Worm (Caenorhabditis elegans): ENCODE measurements around the gene Y55F3AM.21.
A peak's percentile ranks its signal among the peaks of the same experiment; 100 is the strongest.

Gene Y55F3AM.21

ce11 chrIV:1068730-1069244, 17.3 kb upstream of the Y55F3AM.21 start:
- TF ChIP-seq hmg-4 (GFP tag; optimal IDR thresholded peaks at IDR 0.05) (no peak), ceh-36 (tag; optimal IDR thresholded peaks at IDR 0.05) (no peak), pes-1 (GFP tag; IDR thresholded peaks at IDR 0.05) (no peak), ama-1 (optimal IDR thresholded peaks at IDR 0.05) (no peak), aly-1 (tag; optimal IDR thresholded peaks at IDR 0.05) (no peak), hmbx-1 (tag; optimal IDR thresholded peaks at IDR 0.05) (no peak), ceh-13 (GFP tag; optimal IDR thresholded peaks at IDR 0.05) (no peak), tra-4 (tag; optimal IDR thresholded peaks at IDR 0.05) (no peak), tbx-11 (GFP tag; IDR thresholded peaks at IDR 0.05) (no peak), F13C5.2 (tag; optimal IDR thresholded peaks at IDR 0.05) (no peak), flt-1 (GFP tag; IDR thresholded peaks at IDR 0.05) (no peak), ets-7 (tag; optimal IDR thresholded peaks at IDR 0.05) (no peak), sea-1 (GFP tag; conservative IDR thresholded peaks at IDR 0.05) (no peak), scrt-1 (GFP tag; IDR thresholded peaks at IDR 0.05) (no peak), tbx-37 (GFP tag; conservative IDR thresholded peaks at IDR 0.05) (no peak), B0310.2 (tag; optimal IDR thresholded peaks at IDR 0.05) (no peak), hnd-1 (tag; optimal IDR thresholded peaks at IDR 0.05) (no peak)

DNA sequence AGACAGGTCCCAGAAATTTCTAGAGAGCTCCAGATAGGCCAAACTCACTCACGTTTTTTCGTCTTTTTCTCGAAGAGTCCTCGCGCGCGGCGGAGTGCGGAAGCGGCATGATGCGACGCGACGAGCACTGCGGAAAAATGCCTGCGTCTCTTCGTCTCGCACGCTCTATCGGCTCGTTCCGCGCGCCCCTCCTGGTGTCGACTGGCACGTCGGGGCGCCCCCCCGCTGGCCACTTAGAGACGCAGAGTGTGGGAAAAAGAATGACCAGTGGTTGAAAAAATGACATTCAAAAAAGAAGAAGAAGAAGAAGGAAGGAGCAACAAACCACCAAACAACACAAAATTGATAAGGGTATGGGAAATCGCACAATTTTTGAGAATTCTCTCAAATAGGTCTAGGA, 15.9 kb upstream of the Y55F3AM.21 start, which contains the start of gene znf-782:
Gene znf-782, minus strand, starts transcription at position 96 of the 400 bp plus-strand sequence.
- no peak for TF ChIP-seq hmbx-1 (tag; optimal IDR thresholded peaks at IDR 0.05)
- no peak for TF ChIP-seq hnd-1 (tag; optimal IDR thresholded peaks at IDR 0.05)
- no peak for TF ChIP-seq ceh-13 (GFP tag; optimal IDR thresholded peaks at IDR 0.05)
- TF ChIP-seq scrt-1 (GFP tag; IDR thresholded peaks at IDR 0.05): no peak
- TF ChIP-seq F13C5.2 (tag; optimal IDR thresholded peaks at IDR 0.05): no peak
- TF ChIP-seq flt-1 (GFP tag; IDR thresholded peaks at IDR 0.05): no peak
- peak; percentile 5 for TF ChIP-seq hmg-4 (GFP tag; optimal IDR thresholded peaks at IDR 0.05)

- TF ChIP-seq hmg-4 (GFP tag; optimal IDR thresholded peaks at IDR 0.05) (no peak), tra-4 (tag; optimal IDR thresholded peaks at IDR 0.05) (no peak), flt-1 (GFP tag; IDR thresholded peaks at IDR 0.05) (no peak), ets-7 (tag; optimal IDR thresholded peaks at IDR 0.05) (no peak), F13C5.2 (tag; optimal IDR thresholded peaks at IDR 0.05) (no peak), sea-1 (GFP tag; conservative IDR thresholded peaks at IDR 0.05) (no peak), hnd-1 (tag; optimal IDR thresholded peaks at IDR 0.05) (no peak), B0310.2 (tag; optimal IDR thresholded peaks at IDR 0.05) (no peak), ama-1 (optimal IDR thresholded peaks at IDR 0.05) (no peak), aly-1 (tag; optimal IDR thresholded peaks at IDR 0.05) (no peak), ceh-36 (tag; optimal IDR thresholded peaks at IDR 0.05) (no peak), pes-1 (GFP tag; IDR thresholded peaks at IDR 0.05) (no peak), tbx-37 (GFP tag; conservative IDR thresholded peaks at IDR 0.05) (no peak), scrt-1 (GFP tag; IDR thresholded peaks at IDR 0.05) (no peak), hmbx-1 (tag; optimal IDR thresholded peaks at IDR 0.05) (no peak)
Measured at ce11 chrIV:1065569-1065968, 14.1 kb upstream of the Y55F3AM.21 start.

- TF ChIP-seq F13C5.2 (tag; optimal IDR thresholded peaks at IDR 0.05): no peak
- TF ChIP-seq pes-1 (GFP tag; IDR thresholded peaks at IDR 0.05): no peak
- no peak for TF ChIP-seq hnd-1 (tag; optimal IDR thresholded peaks at IDR 0.05)
- TF ChIP-seq ets-7 (tag; optimal IDR thresholded peaks at IDR 0.05): no peak
- no peak for TF ChIP-seq tbx-11 (GFP tag; IDR thresholded peaks at IDR 0.05)
- no peak for TF ChIP-seq aly-1 (tag; optimal IDR thresholded peaks at IDR 0.05)
- TF ChIP-seq sea-1 (GFP tag; conservative IDR thresholded peaks at IDR 0.05): no peak
- no peak for TF ChIP-seq ceh-36 (tag; optimal IDR thresholded peaks at IDR 0.05)
- no peak for TF ChIP-seq hmg-4 (GFP tag; optimal IDR thresholded peaks at IDR 0.05)
- no peak for TF ChIP-seq ama-1 (optimal IDR thresholded peaks at IDR 0.05)
- no peak for TF ChIP-seq tra-4 (tag; optimal IDR thresholded peaks at IDR 0.05)
- TF ChIP-seq B0310.2 (tag; optimal IDR thresholded peaks at IDR 0.05): no peak
- TF ChIP-seq hmbx-1 (tag; optimal IDR thresholded peaks at IDR 0.05): no peak
- TF ChIP-seq scrt-1 (GFP tag; IDR thresholded peaks at IDR 0.05): no peak
- no peak for TF ChIP-seq flt-1 (GFP tag; IDR thresholded peaks at IDR 0.05)
- TF ChIP-seq tbx-37 (GFP tag; conservative IDR thresholded peaks at IDR 0.05): no peak
Measured at ce11 chrIV:1064289-1064848, 12.9 kb upstream of the Y55F3AM.21 start.

ce11 chrIV:1063058-1063457, 11.6 kb upstream of the Y55F3AM.21 start:
- TF ChIP-seq hnd-1 (tag; optimal IDR thresholded peaks at IDR 0.05) (no peak), tbx-11 (GFP tag; IDR thresholded peaks at IDR 0.05) (no peak), hmg-4 (GFP tag; optimal IDR thresholded peaks at IDR 0.05) (no peak), tbx-37 (GFP tag; conservative IDR thresholded peaks at IDR 0.05) (no peak), sea-1 (GFP tag; conservative IDR thresholded peaks at IDR 0.05) (no peak), F13C5.2 (tag; optimal IDR thresholded peaks at IDR 0.05) (no peak), scrt-1 (GFP tag; IDR thresholded peaks at IDR 0.05) (no peak), ceh-13 (GFP tag; optimal IDR thresholded peaks at IDR 0.05) (no peak), pes-1 (GFP tag; IDR thresholded peaks at IDR 0.05) (no peak), flt-1 (GFP tag; IDR thresholded peaks at IDR 0.05) (no peak)

- no peak for TF ChIP-seq tbx-11 (GFP tag; IDR thresholded peaks at IDR 0.05)
- no peak for TF ChIP-seq ets-7 (tag; optimal IDR thresholded peaks at IDR 0.05)
Measured at ce11 chrIV:1058504-1058903, 7.0 kb upstream of the Y55F3AM.21 start.

ce11 chrIV:1056263-1056942, 4.9 kb upstream of the Y55F3AM.21 start, which contains the start of the genes Y55F3AM.13 and mrps-25:
Gene Y55F3AM.13 (minus strand): TSS chrIV:1056313.
Gene mrps-25 (plus strand): TSS chrIV:1056892.
- TF ChIP-seq aly-1 (tag; optimal IDR thresholded peaks at IDR 0.05): no peak
- no peak for TF ChIP-seq tbx-37 (GFP tag; conservative IDR thresholded peaks at IDR 0.05)
- TF ChIP-seq ceh-13 (GFP tag; optimal IDR thresholded peaks at IDR 0.05): no peak
- TF ChIP-seq hmg-4 (GFP tag; optimal IDR thresholded peaks at IDR 0.05): no peak
- TF ChIP-seq pes-1 (GFP tag; IDR thresholded peaks at IDR 0.05): no peak
- TF ChIP-seq sea-1 (GFP tag; conservative IDR thresholded peaks at IDR 0.05): no peak
- no peak for TF ChIP-seq tra-4 (tag; optimal IDR thresholded peaks at IDR 0.05)
- TF ChIP-seq hmbx-1 (tag; optimal IDR thresholded peaks at IDR 0.05): no peak
- TF ChIP-seq scrt-1 (GFP tag; IDR thresholded peaks at IDR 0.05): no peak
- no peak for TF ChIP-seq F13C5.2 (tag; optimal IDR thresholded peaks at IDR 0.05)
- no peak for TF ChIP-seq ets-7 (tag; optimal IDR thresholded peaks at IDR 0.05)
- TF ChIP-seq hnd-1 (tag; optimal IDR thresholded peaks at IDR 0.05): no peak
- no peak for TF ChIP-seq B0310.2 (tag; optimal IDR thresholded peaks at IDR 0.05)
- TF ChIP-seq tbx-11 (GFP tag; IDR thresholded peaks at IDR 0.05): no peak
- no peak for TF ChIP-seq ceh-36 (tag; optimal IDR thresholded peaks at IDR 0.05)
- TF ChIP-seq ama-1 (optimal IDR thresholded peaks at IDR 0.05): no peak
- no peak for TF ChIP-seq flt-1 (GFP tag; IDR thresholded peaks at IDR 0.05)
